Fruit fly (Drosophila melanogaster) whole organism, wandering third instar larva: ENCODE results near the gene swm.

Experiments used
- Abd-B ChIP-seq: fragments of >200 bp; optimal IDR thresholded peaks from 2 replicates; lab custom pipeline; 2017; ENCODE audit warnings: missing biosample characterization, missing genetic modification characterization
- CG32264 ChIP-seq: fragments of 200-800 bp; sonication (Bioruptor generic); optimal IDR thresholded peaks from 2 replicates; lab custom pipeline; 2016; ENCODE audit warnings: missing biosample characterization, missing genetic modification characterization
- CG9705 ChIP-seq: fragments of 200-800 bp; sonication (Bioruptor generic); optimal IDR thresholded peaks from 2 replicates; lab custom pipeline; 2018; ENCODE audit warnings: missing biosample characterization, mild to moderate bottlenecking, missing genetic modification characterization
- Dfd ChIP-seq: fragments of >200 bp; optimal IDR thresholded peaks from 2 replicates; lab custom pipeline; 2017; ENCODE audit warnings: missing biosample characterization, missing genetic modification characterization
- Dif ChIP-seq: fragments of 200-275, 200-300 bp; sonication (Bioruptor generic); optimal IDR thresholded peaks from 2 replicates; lab custom pipeline; 2018; ENCODE audit warnings: missing biosample characterization, missing genetic modification characterization; ENCODE audit not compliant: partially characterized antibody
- GATAd ChIP-seq: sonication (Bioruptor generic); optimal IDR thresholded peaks from 2 replicates; lab custom pipeline; 2016; ENCODE audit warnings: missing biosample characterization, missing genetic modification characterization
- HLH106 ChIP-seq: fragments of 200-800 bp; optimal IDR thresholded peaks from 3 replicates; lab custom pipeline; 2019; ENCODE audit warnings: missing biosample characterization, mild to moderate bottlenecking, missing genetic modification characterization, moderate library complexity
- Hnf4 ChIP-seq: fragments of 200-800 bp; sonication (Bioruptor generic); optimal IDR thresholded peaks from 2 replicates; lab custom pipeline; 2016; ENCODE audit warnings: missing biosample characterization, mild to moderate bottlenecking, missing genetic modification characterization
- Hr78 ChIP-seq: fragments of >200 bp; optimal IDR thresholded peaks from 2 replicates; lab custom pipeline; 2017; ENCODE audit warnings: missing biosample characterization, missing genetic modification characterization
- Hr83 ChIP-seq: fragments of 200-300 bp; sonication (Bioruptor generic); optimal IDR thresholded peaks from 2 replicates; lab custom pipeline; 2016; ENCODE audit warnings: missing biosample characterization, mild to moderate bottlenecking, missing genetic modification characterization, moderate library complexity; ENCODE audit not compliant: poor library complexity, severe bottlenecking
- Myc ChIP-seq: fragments of >200 bp; optimal IDR thresholded peaks from 2 replicates; lab custom pipeline; 2017
- N ChIP-seq: fragments of >200 bp; optimal IDR thresholded peaks from 2 replicates; lab custom pipeline; 2018; ENCODE audit warnings: missing biosample characterization, missing external identifiers, missing genetic modification characterization
- OdsH ChIP-seq: fragments of 200-800 bp; sonication (Bioruptor generic); optimal IDR thresholded peaks from 2 replicates; lab custom pipeline; 2016; ENCODE audit warnings: missing biosample characterization, mild to moderate bottlenecking, missing genetic modification characterization
- Rel ChIP-seq, 2 experiments: fragments of 200-800 bp; sonication (Bioruptor generic) in 1 of 2; optimal IDR thresholded peaks; 2 replicates in 1 of 2; 3 replicates in 1 of 2; lab custom pipeline; 2016 to 2019; ENCODE audit warnings: mild to moderate bottlenecking in 2 of 2, missing biosample characterization in 2 of 2, missing genetic modification characterization in 2 of 2, moderate library complexity in 1 of 2
- Vsx2 ChIP-seq: fragments of 200-300, 225-300 bp; sonication (Bioruptor generic); optimal IDR thresholded peaks from 2 replicates; lab custom pipeline; 2018; ENCODE audit warnings: missing biosample characterization, missing genetic modification characterization; ENCODE audit not compliant: partially characterized antibody
- br ChIP-seq: fragments of 200-800 bp; sonication (Bioruptor generic); optimal IDR thresholded peaks from 2 replicates; lab custom pipeline; 2016; ENCODE audit warnings: missing biosample characterization, missing genetic modification characterization
- brk ChIP-seq: fragments of 200-800 bp; sonication (Bioruptor generic); optimal IDR thresholded peaks from 2 replicates; lab custom pipeline; 2016; ENCODE audit warnings: missing biosample characterization, mild to moderate bottlenecking, missing genetic modification characterization
- dl ChIP-seq, 2 experiments: fragments of 175-275, 200-275 bp in 1 of 2; fragments of 200-275 bp in 1 of 2; sonication (Bioruptor generic); optimal IDR thresholded peaks; lab custom pipeline; 2018; ENCODE audit warnings: mild to moderate bottlenecking in 2 of 2, missing biosample characterization in 2 of 2, missing genetic modification characterization in 2 of 2, moderate library complexity in 2 of 2; ENCODE audit not compliant: partially characterized antibody in 2 of 2, insufficient read depth in 1 of 2
- dmrt93B ChIP-seq: fragments of 200-800 bp; sonication (Bioruptor generic); optimal IDR thresholded peaks from 2 replicates; lab custom pipeline; 2018; ENCODE audit warnings: missing biosample characterization, mild to moderate bottlenecking, missing genetic modification characterization
- dsf ChIP-seq: sonication (Bioruptor generic); optimal IDR thresholded peaks from 2 replicates; lab custom pipeline; 2016; ENCODE audit warnings: missing biosample characterization, missing genetic modification characterization, borderline replicate concordance
- ey ChIP-seq: fragments of 200-800 bp; sonication (Bioruptor generic); optimal IDR thresholded peaks from 2 replicates; lab custom pipeline; 2016; ENCODE audit warnings: missing biosample characterization, missing genetic modification characterization
- foxo ChIP-seq, 2 experiments: fragments of 200-800 bp; sonication (Bioruptor generic); optimal IDR thresholded peaks; 2 replicates in 1 of 2; 3 replicates in 1 of 2; lab custom pipeline; 2016 to 2017; ENCODE audit warnings: missing biosample characterization in 2 of 2, missing genetic modification characterization in 2 of 2
- fru ChIP-seq: fragments of 200-800 bp; sonication (Bioruptor generic); optimal IDR thresholded peaks from 3 replicates; lab custom pipeline; 2016; ENCODE audit warnings: missing biosample characterization, mild to moderate bottlenecking, missing genetic modification characterization
- h ChIP-seq: fragments of 200-800 bp; sonication (Bioruptor generic); optimal IDR thresholded peaks from 3 replicates; lab custom pipeline; 2016; ENCODE audit warnings: missing biosample characterization, mild to moderate bottlenecking, missing genetic modification characterization
- lola ChIP-seq: fragments of >200 bp; optimal IDR thresholded peaks from 2 replicates; lab custom pipeline; 2017; ENCODE audit warnings: missing biosample characterization, missing genetic modification characterization
- pan ChIP-seq: fragments of >200 bp; optimal IDR thresholded peaks from 2 replicates; lab custom pipeline; 2017
- psq ChIP-seq: fragments of 200-800 bp; sonication (Bioruptor generic); optimal IDR thresholded peaks from 3 replicates; lab custom pipeline; 2017; ENCODE audit warnings: missing biosample characterization, mild to moderate bottlenecking, missing genetic modification characterization, moderate library complexity
- sage ChIP-seq: fragments of 200-800 bp; sonication (Bioruptor generic); optimal IDR thresholded peaks from 2 replicates; lab custom pipeline; 2016; ENCODE audit warnings: missing biosample characterization, mild to moderate bottlenecking, missing genetic modification characterization
- sv ChIP-seq: fragments of 200-800 bp; sonication (Bioruptor generic); optimal IDR thresholded peaks from 3 replicates; lab custom pipeline; 2016; ENCODE audit warnings: missing biosample characterization, missing genetic modification characterization
- tai ChIP-seq: sonication (Bioruptor generic); optimal IDR thresholded peaks from 2 replicates; lab custom pipeline; 2016; ENCODE audit warnings: missing biosample characterization, missing genetic modification characterization
- usp ChIP-seq: fragments of >200 bp; optimal IDR thresholded peaks from 2 replicates; lab custom pipeline; 2017; ENCODE audit warnings: missing biosample characterization, missing genetic modification characterization
- woc ChIP-seq: sonication (Bioruptor generic); optimal IDR thresholded peaks from 2 replicates; lab custom pipeline; 2016; ENCODE audit warnings: missing biosample characterization, mild to moderate bottlenecking, missing genetic modification characterization

Gene swm

DNA sequence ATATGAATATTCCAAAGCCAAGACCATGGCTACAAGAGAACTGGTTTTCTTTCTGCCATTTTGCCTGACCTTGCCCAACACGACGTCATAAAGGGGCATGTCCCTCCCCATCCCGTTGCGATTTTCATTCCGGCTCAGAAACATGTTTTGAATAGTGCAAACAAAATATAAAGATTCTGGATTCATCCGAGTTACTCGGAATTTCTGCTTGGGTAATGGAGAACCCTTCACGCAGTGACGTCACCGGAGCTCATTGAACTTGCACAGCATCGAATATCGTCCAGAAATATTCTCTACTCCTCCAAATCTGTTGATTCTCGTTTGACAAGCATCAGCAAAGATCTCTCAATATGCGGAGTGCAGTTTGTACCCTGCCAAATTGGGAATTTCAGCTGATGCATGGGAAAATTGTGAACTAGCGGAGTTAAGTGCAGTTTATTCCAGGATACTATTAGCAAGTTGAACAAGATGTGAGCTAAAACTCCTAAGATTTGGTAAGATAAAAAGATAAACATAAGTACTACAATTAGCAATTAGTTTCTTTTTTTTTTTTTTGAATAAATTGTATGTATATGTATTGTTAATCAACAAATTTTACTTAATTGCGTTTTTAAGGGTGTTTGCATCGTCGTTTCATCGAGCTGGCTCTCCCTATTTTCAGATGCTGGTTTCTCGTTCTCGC is 38.8 kb upstream of the swm start, which contains the start of gene CG10026 (continued):
- TF ChIP-seq N (GFP tag; lab: Kevin White, UChicago) (no peak), Dfd (no peak), sv (no peak)

dm6 chr2L:19455209-19455608 is 37.8 kb upstream of the swm start:
- TF ChIP-seq ey (GFP tag; lab: Kevin White, UChicago): no peak
- TF ChIP-seq N (GFP tag; lab: Kevin White, UChicago): no peak
- TF ChIP-seq brk (GFP tag; lab: Kevin White, UChicago): no peak
- TF ChIP-seq lola (GFP tag; lab: Kevin White, UChicago): no peak
- no peak for TF ChIP-seq fru (GFP tag; lab: Kevin White, UChicago)
- no peak for TF ChIP-seq Myc (lab: Kevin White, UChicago)
- no peak for TF ChIP-seq woc (GFP tag; lab: Kevin White, UChicago)
- TF ChIP-seq sv: no peak
- no peak for TF ChIP-seq Dif (GFP tag; lab: Kevin White, UChicago)

DNA sequence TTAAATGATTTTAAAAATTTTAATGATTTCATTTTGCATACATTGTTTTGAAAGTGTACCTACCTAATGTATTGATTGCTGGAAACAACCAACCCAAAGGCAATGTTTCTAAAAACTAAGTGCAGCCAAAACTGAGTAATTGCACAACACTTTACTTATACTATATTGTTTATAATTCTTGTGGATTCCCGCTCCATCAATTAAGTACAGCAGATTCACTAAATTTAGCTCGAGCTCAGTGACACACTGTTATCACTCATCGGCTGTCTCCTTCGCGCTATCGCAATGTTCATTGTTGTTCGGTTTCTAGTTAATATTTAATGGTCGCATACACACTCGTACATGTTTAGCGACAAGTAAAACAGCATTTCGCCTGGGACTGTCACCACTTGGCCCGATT is 37.3 kb upstream of the swm start:
- no peak for TF ChIP-seq dsf (GFP tag; lab: Kevin White, UChicago)
- no peak for TF ChIP-seq Rel (GFP tag; optimal IDR thresholded peaks at IDR 0.05; lab: Kevin White, UChicago)
- peak; percentile 93 for TF ChIP-seq Rel (tag; optimal IDR thresholded peaks at IDR 0.05; lab: Kevin White, UChicago)
- no peak for TF ChIP-seq foxo (GFP tag; optimal IDR thresholded peaks at IDR 0.05; lab: Kevin White, UChicago)

dm6 chr2L:19457890-19458580 is 35.0 kb upstream of the swm start:
- TF ChIP-seq Vsx2 (GFP tag; lab: Kevin White, UChicago) (no peak), Dif (GFP tag; lab: Kevin White, UChicago) (no peak), dl (GFP tag; optimal IDR thresholded peaks at IDR 0.05; lab: Kevin White, UChicago; ENCODE audit: insufficient read depth in 1 of 2, partially characterized antibody in 2 of 2) (no peak), br (no peak), Hr83 (GFP tag; lab: Kevin White, UChicago) (no peak), tai (no peak), Hnf4 (GFP tag; lab: Kevin White, UChicago) (no peak), CG32264 (no peak), Rel (GFP tag; optimal IDR thresholded peaks at IDR 0.05; lab: Kevin White, UChicago) (no peak), Rel (tag; optimal IDR thresholded peaks at IDR 0.05; lab: Kevin White, UChicago) (no peak), sv (no peak)
- TF ChIP-seq, all 38 proteins: peak for 0

DNA sequence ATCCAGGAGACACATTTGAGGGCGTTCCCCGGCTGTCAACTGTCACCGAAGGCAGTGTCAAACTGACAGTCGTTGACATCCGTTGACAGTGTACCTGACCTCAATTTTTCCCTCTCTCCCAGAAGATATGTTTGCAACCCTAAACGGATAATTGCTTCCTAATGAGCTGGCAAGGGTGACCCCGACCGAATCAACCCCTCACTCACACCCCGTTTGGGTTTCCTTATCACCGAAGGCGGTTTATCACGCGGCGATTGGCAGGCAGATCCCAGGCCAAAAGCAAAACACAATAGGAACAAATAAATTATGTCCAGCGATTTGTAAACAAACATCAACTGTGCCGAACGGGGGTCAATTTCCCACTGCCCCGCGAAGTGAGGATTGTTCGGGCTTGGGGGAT is 33.6 kb upstream of the swm start:
- no peak for TF ChIP-seq h (GFP tag; lab: Kevin White, UChicago)
- no peak for TF ChIP-seq psq (GFP tag; lab: Kevin White, UChicago)
- no peak for TF ChIP-seq HLH106 (tag; lab: Kevin White, UChicago)
- TF ChIP-seq br: no peak
- no peak for TF ChIP-seq woc (GFP tag; lab: Kevin White, UChicago)
- no peak for TF ChIP-seq usp
- no peak for TF ChIP-seq dmrt93B
- no peak for TF ChIP-seq sv
- no peak for TF ChIP-seq Myc (lab: Kevin White, UChicago)
- no peak for TF ChIP-seq pan (lab: Kevin White, UChicago)
- no peak for TF ChIP-seq Rel (GFP tag; optimal IDR thresholded peaks at IDR 0.05; lab: Kevin White, UChicago)
- TF ChIP-seq Rel (tag; optimal IDR thresholded peaks at IDR 0.05; lab: Kevin White, UChicago): no peak
- no peak for TF ChIP-seq Abd-B (GFP tag; lab: Kevin White, UChicago)
- no peak for TF ChIP-seq GATAd
- TF ChIP-seq fru (GFP tag; lab: Kevin White, UChicago): no peak
- TF ChIP-seq CG32264: no peak

DNA sequence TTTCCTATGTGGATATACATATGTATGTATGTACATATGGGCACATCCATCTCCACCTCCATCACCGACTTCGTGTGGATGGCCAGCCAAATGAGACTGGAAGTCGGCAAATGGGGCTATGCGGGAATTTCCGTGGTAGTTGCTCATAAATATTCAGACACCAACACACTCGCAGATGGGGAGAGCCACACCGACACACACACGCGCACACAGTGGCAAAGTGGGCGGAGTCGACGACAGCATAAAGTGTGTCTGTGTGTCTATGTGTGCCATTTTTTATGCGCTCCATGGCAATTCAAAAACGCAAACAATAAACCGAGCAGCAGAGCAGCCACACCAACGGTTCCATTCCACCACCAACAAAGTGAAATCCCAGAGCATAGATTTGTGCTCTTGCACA is 30.2 kb upstream of the swm start:
- no peak for TF ChIP-seq dl (GFP tag; optimal IDR thresholded peaks at IDR 0.05; lab: Kevin White, UChicago; ENCODE audit: insufficient read depth in 1 of 2, partially characterized antibody in 2 of 2)
- TF ChIP-seq usp: no peak
- TF ChIP-seq dmrt93B: no peak
- TF ChIP-seq Hr83 (GFP tag; lab: Kevin White, UChicago): no peak
- TF ChIP-seq woc (GFP tag; lab: Kevin White, UChicago): no peak
- no peak for TF ChIP-seq Hr78
- TF ChIP-seq sage (GFP tag; lab: Kevin White, UChicago): no peak
- TF ChIP-seq OdsH: no peak
- TF ChIP-seq Hnf4 (GFP tag; lab: Kevin White, UChicago): no peak
- no peak for TF ChIP-seq GATAd
- TF ChIP-seq CG32264: no peak
- no peak for TF ChIP-seq CG9705
- no peak for TF ChIP-seq Dfd
- TF ChIP-seq br: no peak
